Worm (Caenorhabditis elegans) whole organism, L2 larva: ENCODE results near the gene B0218.5.

Source experiments
- egl-27 ChIP-seq: sonication (generic microtip); optimal IDR thresholded peaks from 3 replicates; lab custom pipeline; 2017; ENCODE audit warnings: missing biosample characterization, missing genetic modification reagents, missing genetic modification characterization
- elt-3 ChIP-seq: sonication (generic microtip); optimal IDR thresholded peaks from 2 replicates; lab custom pipeline; 2017; ENCODE audit warnings: missing biosample characterization, missing genetic modification characterization
- fos-1 ChIP-seq: fragments of 150-350 bp; optimal IDR thresholded peaks from 2 replicates; lab custom pipeline; 2014; ENCODE audit warnings: missing biosample characterization, missing genetic modification characterization
- lsy-2 ChIP-seq, 2 experiments: fragments of 150-350 bp in 1 of 2; sonication (generic microtip) in 1 of 2; optimal IDR thresholded peaks; 2 replicates each; lab custom pipeline; 2014 to 2017; ENCODE audit warnings: missing biosample characterization in 2 of 2, missing genetic modification characterization in 2 of 2
- mdl-1 ChIP-seq, 2 experiments: fragments of 150-350 bp in 1 of 2; sonication (generic microtip) in 1 of 2; optimal IDR thresholded peaks; 2 replicates each; lab custom pipeline; 2017; ENCODE audit warnings: missing biosample characterization in 2 of 2, missing genetic modification characterization in 2 of 2
- nhr-12 ChIP-seq: fragments of 150-350 bp; optimal IDR thresholded peaks from 2 replicates; lab custom pipeline; 2014; ENCODE audit warnings: missing biosample characterization, missing genetic modification characterization
- skn-1 ChIP-seq: sonication (generic microtip); optimal IDR thresholded peaks from 2 replicates; lab custom pipeline; 2017; ENCODE audit warnings: missing biosample characterization, missing genetic modification characterization
- snpc-4 ChIP-seq: fragments of 150-350 bp; optimal IDR thresholded peaks from 2 replicates; lab custom pipeline; 2014; ENCODE audit warnings: missing biosample characterization, missing genetic modification characterization
- unc-62 ChIP-seq: fragments of 150-350 bp; optimal IDR thresholded peaks from 2 replicates; lab custom pipeline; 2014; ENCODE audit warnings: missing biosample characterization, missing genetic modification reagents, missing genetic modification characterization
- zag-1 ChIP-seq: fragments of 150-350 bp; optimal IDR thresholded peaks from 2 replicates; lab custom pipeline; 2014; ENCODE audit warnings: missing biosample characterization, missing genetic modification characterization
- ztf-1 ChIP-seq: fragments of 200-800 bp; sonication (Bioruptor generic); conservative IDR thresholded peaks from 2 replicates; pipeline ENCODE4 v1.3.6; 2022; ENCODE audit warnings: missing genetic modification characterization, missing compliant biosample characterization

- TF ChIP-seq skn-1 (peak; percentile 11), unc-62 (GFP tag; lab: Kevin White, UChicago) (no peak), lsy-2 (tag; optimal IDR thresholded peaks at IDR 0.05; lab: Kevin White, UChicago) (peak in 1 of 2 experiments; percentile 1), snpc-4 (tag; lab: Kevin White, UChicago) (no peak), fos-1 (tag; lab: Kevin White, UChicago) (peak; percentile 75), zag-1 (no peak), nhr-12 (tag; lab: Kevin White, UChicago) (no peak), mdl-1 (tag; optimal IDR thresholded peaks at IDR 0.05; lab: Kevin White, UChicago) (no peak), egl-27 (tag; lab: Kevin White, UChicago) (no peak), ztf-1 (GFP tag; lab: Robert Waterston, UW) (no peak), elt-3 (tag; lab: Kevin White, UChicago) (no peak)
Measured at ce11 chrIV:8151721-8152120, 5.3 kb downstream of the B0218.5 start.
